Worm (Caenorhabditis elegans) whole organism, L1 larva: ENCODE data around the gene C05C9.3.

Source experiments
- ama-1 ChIP-seq: fragments of 150-350 bp; optimal IDR thresholded peaks from 2 replicates; lab custom pipeline; 2014
- ceh-88 ChIP-seq: fragments of 200-800 bp; sonication (Bioruptor generic); IDR thresholded peaks from 2 replicates; pipeline ENCODE4 v1.3.6; 2022; ENCODE audit warnings: missing genetic modification characterization, missing compliant biosample characterization
- elt-3 ChIP-seq, 6 experiments: fragments of 150-350 bp in 1 of 6; sonication (generic microtip); optimal IDR thresholded peaks; 2 replicates each; lab custom pipeline; 2017 to 2018; ENCODE audit warnings: missing biosample characterization in 6 of 6, missing genetic modification characterization in 6 of 6, inconsistent platforms in 1 of 6
- nhr-11 ChIP-seq: fragments of 150-350 bp; optimal IDR thresholded peaks from 2 replicates; lab custom pipeline; 2014; ENCODE audit warnings: missing biosample characterization, missing genetic modification characterization
- nhr-237 ChIP-seq: fragments of 150-350 bp; optimal IDR thresholded peaks from 2 replicates; lab custom pipeline; 2014; ENCODE audit warnings: missing biosample characterization, missing genetic modification characterization
- pqm-1 ChIP-seq: sonication (generic microtip); optimal IDR thresholded peaks from 3 replicates; lab custom pipeline; 2017; ENCODE audit warnings: missing biosample characterization, missing genetic modification characterization
- unc-62 ChIP-seq: fragments of 150-350 bp; optimal IDR thresholded peaks from 2 replicates; lab custom pipeline; 2014; ENCODE audit warnings: missing biosample characterization, missing genetic modification reagents, missing genetic modification characterization
- ztf-11 ChIP-seq, 2 experiments: sonication (generic microtip); optimal IDR thresholded peaks; 2 replicates each; lab custom pipeline; 2016 to 2017; ENCODE audit warnings: missing genetic modification characterization in 2 of 2, missing biosample characterization in 1 of 2, missing compliant biosample characterization in 1 of 2

DNA sequence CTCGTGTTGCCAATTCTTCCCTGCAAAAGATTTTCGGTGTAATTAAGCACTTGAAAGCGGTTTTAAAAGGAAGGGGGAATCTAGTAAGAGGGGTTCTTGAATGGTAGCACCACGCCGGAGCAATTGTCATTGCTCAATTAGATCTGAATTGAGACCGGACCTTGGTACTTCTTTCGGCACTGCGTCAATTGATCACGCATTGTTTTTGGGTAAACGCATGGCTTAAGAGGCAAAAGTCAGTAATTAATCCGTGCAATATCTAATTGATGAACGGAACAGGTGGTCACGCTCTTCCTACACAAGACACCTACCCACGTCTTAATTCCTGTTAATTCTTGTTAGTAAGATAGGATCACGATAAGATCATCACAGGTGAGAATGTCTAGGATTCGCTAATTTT, 28.6 kb downstream of the C05C9.3 start:
- TF ChIP-seq unc-62 (GFP tag; lab: Kevin White, UChicago) (no peak), pqm-1 (tag; lab: Kevin White, UChicago) (no peak), nhr-11 (tag; lab: Kevin White, UChicago) (no peak), nhr-237 (tag; lab: Kevin White, UChicago) (no peak), ceh-88 (no peak), ama-1 (no peak), elt-3 (tag; optimal IDR thresholded peaks at IDR 0.05; lab: Kevin White, UChicago) (no peak), ztf-11 (tag; optimal IDR thresholded peaks at IDR 0.05; lab: Kevin White, UChicago) (no peak)
